Fruit fly (Drosophila melanogaster): ENCODE measurements around the gene CG4822.

Gene CG4822

dm6 chr2L:121456-121831 lies at the start of gene CG4822:
TSS of gene CG4822 (minus strand) at chr2L:121754.
- TF ChIP-seq insv (optimal IDR thresholded peaks at IDR 0.05) (no peak), Sin3A (optimal IDR thresholded peaks at IDR 0.05) (no peak), Myc (optimal IDR thresholded peaks at IDR 0.05) (no peak), ttk (optimal IDR thresholded peaks at IDR 0.05) (no peak), psq (optimal IDR thresholded peaks at IDR 0.05) (no peak), h (optimal IDR thresholded peaks at IDR 0.05) (no peak)

- no peak for TF ChIP-seq Myc (optimal IDR thresholded peaks at IDR 0.05)
- no peak for TF ChIP-seq ttk (optimal IDR thresholded peaks at IDR 0.05)
- TF ChIP-seq psq (optimal IDR thresholded peaks at IDR 0.05) = no peak
- no peak for TF ChIP-seq h (optimal IDR thresholded peaks at IDR 0.05)
- no peak for TF ChIP-seq Sin3A (optimal IDR thresholded peaks at IDR 0.05)
- TF ChIP-seq insv (optimal IDR thresholded peaks at IDR 0.05) = no peak
Measured at dm6 chr2L:170383-170782, 48.8 kb upstream of the CG4822 start.

DNA sequence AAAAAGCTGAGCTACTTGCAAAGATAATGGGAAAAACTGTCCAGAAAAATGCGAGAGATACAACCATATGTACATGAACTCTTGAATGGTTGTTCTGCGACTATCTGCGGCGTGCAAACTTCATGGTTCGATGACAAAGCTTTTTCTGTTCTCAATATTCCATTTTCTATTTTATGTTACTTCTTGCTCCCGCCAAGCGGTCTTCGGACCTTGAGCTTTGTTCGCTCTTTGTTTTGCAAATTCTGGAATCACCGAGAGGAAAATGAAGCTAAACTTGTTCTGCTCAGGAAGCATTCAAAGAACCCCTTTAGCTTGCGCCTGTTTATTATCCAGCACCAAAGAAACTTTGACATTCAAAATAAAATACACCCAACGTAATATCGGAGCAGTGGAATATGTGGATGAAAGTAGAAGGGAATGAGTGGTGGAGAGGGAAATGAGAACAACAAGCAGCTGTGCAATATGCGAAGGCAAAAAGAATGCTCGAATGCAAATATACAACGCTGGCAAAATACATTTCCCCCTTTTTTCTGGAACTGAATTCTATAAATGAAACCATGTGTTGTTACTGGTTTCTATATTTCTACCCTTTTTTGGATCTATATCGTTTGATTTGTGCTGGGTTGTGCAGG lies 46.8 kb upstream of the CG4822 start:
- TF ChIP-seq psq (optimal IDR thresholded peaks at IDR 0.05) (no peak), Sin3A (optimal IDR thresholded peaks at IDR 0.05) (no peak), Myc (optimal IDR thresholded peaks at IDR 0.05) (no peak)

dm6 chr2L:166115-167069 lies 44.8 kb upstream of the CG4822 start:
- TF ChIP-seq Sin3A (optimal IDR thresholded peaks at IDR 0.05) = no peak
- TF ChIP-seq psq (optimal IDR thresholded peaks at IDR 0.05) = no peak
- TF ChIP-seq Myc (optimal IDR thresholded peaks at IDR 0.05) = no peak
- TF ChIP-seq ttk (optimal IDR thresholded peaks at IDR 0.05) = no peak
- TF ChIP-seq h (optimal IDR thresholded peaks at IDR 0.05) = no peak
- no peak for TF ChIP-seq insv (optimal IDR thresholded peaks at IDR 0.05)

- TF ChIP-seq ttk (optimal IDR thresholded peaks at IDR 0.05) = no peak
- no peak for TF ChIP-seq psq (optimal IDR thresholded peaks at IDR 0.05)
- no peak for TF ChIP-seq insv (optimal IDR thresholded peaks at IDR 0.05)
- no peak for TF ChIP-seq Myc (optimal IDR thresholded peaks at IDR 0.05)
- TF ChIP-seq h (optimal IDR thresholded peaks at IDR 0.05) = no peak
- no peak for TF ChIP-seq Sin3A (optimal IDR thresholded peaks at IDR 0.05)
Measured at dm6 chr2L:165253-165890, 43.8 kb upstream of the CG4822 start.

DNA sequence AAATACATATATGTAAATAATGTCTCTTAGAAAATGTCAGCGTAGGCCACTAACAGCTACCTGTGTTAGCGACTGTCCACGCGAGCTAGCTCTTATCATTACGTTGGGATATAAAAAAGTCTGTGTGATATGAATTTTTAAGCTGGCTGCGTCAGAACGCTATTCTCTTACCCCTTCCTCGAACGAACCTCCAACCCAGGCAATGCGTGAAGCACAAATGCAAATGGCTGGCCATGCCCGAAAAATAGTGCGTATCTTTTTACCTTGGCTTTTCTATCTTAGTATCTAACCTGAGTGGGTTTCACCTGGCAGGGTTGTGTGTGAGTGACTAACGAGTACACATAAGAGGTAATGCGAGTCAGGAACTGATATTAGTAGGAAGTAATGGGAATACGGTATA lies 41.7 kb upstream of the CG4822 start:
- TF ChIP-seq psq (optimal IDR thresholded peaks at IDR 0.05) (no peak), insv (optimal IDR thresholded peaks at IDR 0.05) (no peak), Sin3A (optimal IDR thresholded peaks at IDR 0.05) (no peak), ttk (optimal IDR thresholded peaks at IDR 0.05) (no peak), Myc (optimal IDR thresholded peaks at IDR 0.05) (no peak), h (optimal IDR thresholded peaks at IDR 0.05) (no peak)

DNA sequence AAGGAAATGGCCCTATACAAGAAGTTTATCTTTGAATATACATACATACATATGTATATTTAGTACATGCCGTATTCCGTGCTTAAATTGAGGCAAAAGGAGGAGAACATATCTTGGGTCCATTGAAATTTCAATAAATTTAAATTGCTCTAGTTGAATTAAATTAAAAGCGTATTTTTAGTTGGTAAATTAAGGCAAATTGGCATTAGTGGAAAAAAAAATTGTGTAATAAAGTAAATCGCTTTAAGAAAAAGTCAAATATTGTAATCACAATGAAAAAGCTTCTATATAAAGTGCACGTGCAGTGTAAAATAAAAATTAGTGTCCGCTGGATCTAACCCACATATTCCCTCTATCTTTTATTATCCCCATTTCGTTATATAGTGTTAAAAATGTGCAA lies 40.7 kb upstream of the CG4822 start:
- TF ChIP-seq psq (optimal IDR thresholded peaks at IDR 0.05) (no peak), ttk (optimal IDR thresholded peaks at IDR 0.05) (no peak), Sin3A (optimal IDR thresholded peaks at IDR 0.05) (no peak), h (optimal IDR thresholded peaks at IDR 0.05) (no peak)

- TF ChIP-seq Myc (optimal IDR thresholded peaks at IDR 0.05) = no peak
- TF ChIP-seq h (optimal IDR thresholded peaks at IDR 0.05) = no peak
Measured at dm6 chr2L:161453-162175, 40.1 kb upstream of the CG4822 start.

- TF ChIP-seq ttk (optimal IDR thresholded peaks at IDR 0.05) (no peak), h (optimal IDR thresholded peaks at IDR 0.05) (no peak), Sin3A (optimal IDR thresholded peaks at IDR 0.05) (no peak), Myc (optimal IDR thresholded peaks at IDR 0.05) (no peak), insv (optimal IDR thresholded peaks at IDR 0.05) (no peak), psq (optimal IDR thresholded peaks at IDR 0.05) (no peak)
Measured at dm6 chr2L:160581-161452, 39.3 kb upstream of the CG4822 start.

DNA sequence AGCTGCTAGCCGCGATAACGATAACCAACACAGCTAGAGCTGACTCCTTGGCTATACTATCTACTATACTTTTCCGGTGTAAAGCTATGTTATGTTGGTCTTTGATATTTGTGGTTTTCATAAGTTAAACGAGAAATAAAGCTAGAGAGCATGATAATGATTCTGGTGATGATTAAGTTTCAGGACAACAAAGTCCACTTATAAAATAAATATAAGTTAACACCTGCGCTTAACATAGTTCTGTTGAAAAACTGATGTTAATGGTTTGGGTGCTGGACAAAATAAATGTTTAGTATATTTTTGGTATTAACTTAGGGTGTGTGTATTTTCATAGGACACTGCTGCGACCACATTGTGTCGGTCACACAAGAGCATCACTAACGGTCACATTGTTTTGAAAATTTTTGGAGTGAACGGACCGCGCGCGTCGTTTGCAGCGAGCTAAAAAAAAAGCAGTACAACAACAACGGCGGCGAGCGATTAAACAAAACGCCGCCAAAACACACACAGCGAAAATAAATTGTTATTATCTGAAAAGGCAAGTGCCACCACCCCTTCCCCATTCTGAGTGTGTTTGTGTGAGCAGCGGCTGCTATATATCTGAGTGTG lies 37.2 kb upstream of the CG4822 start, which contains the start of the genes CG33635 and spen:
Gene CG33635, minus strand, starts transcription at position 16 of the 609 bp plus-strand sequence.
Gene spen, plus strand, starts transcription at position 384 of the 609 bp plus-strand sequence.
- TF ChIP-seq Myc (optimal IDR thresholded peaks at IDR 0.05) (no peak), psq (optimal IDR thresholded peaks at IDR 0.05) (no peak), Sin3A (optimal IDR thresholded peaks at IDR 0.05) (no peak), insv (optimal IDR thresholded peaks at IDR 0.05) (no peak), ttk (optimal IDR thresholded peaks at IDR 0.05) (no peak), h (optimal IDR thresholded peaks at IDR 0.05) (no peak)
